Worm (Caenorhabditis elegans) whole organism, L1 larva: Measurements from ENCODE around the gene srw-41.
"Not testable (repeated sequence)": the region's sequence is repeated elsewhere in the genome, so short reads cannot be mapped to it uniquely, and the experiment has no call there.

Experiments
- ama-1 ChIP-seq: fragments of 150-350 bp; optimal IDR thresholded peaks from 2 replicates; lab custom pipeline; 2014
- blmp-1 ChIP-seq: fragments of 150-350 bp; optimal IDR thresholded peaks from 2 replicates; lab custom pipeline; 2014; ENCODE audit warnings: missing biosample characterization, missing genetic modification characterization
- ceh-63 ChIP-seq: fragments of 200-800 bp; sonication (Bioruptor generic); optimal IDR thresholded peaks from 2 replicates; lab custom pipeline; 2018; ENCODE audit warnings: mild to moderate bottlenecking, missing genetic modification characterization, missing compliant biosample characterization
- egl-27 ChIP-seq, 2 experiments: fragments of 150-350 bp in 1 of 2; sonication (generic microtip); optimal IDR thresholded peaks; 3 replicates each; lab custom pipeline; 2017 to 2018; ENCODE audit warnings: missing biosample characterization in 2 of 2, missing genetic modification characterization in 2 of 2, missing genetic modification reagents in 2 of 2
- elt-3 ChIP-seq, 6 experiments: fragments of 150-350 bp in 1 of 6; sonication (generic microtip); optimal IDR thresholded peaks; 2 replicates each; lab custom pipeline; 2017 to 2018; ENCODE audit warnings: missing biosample characterization in 6 of 6, missing genetic modification characterization in 6 of 6, inconsistent platforms in 1 of 6
- fkh-10 ChIP-seq: sonication (generic microtip); optimal IDR thresholded peaks from 2 replicates; lab custom pipeline; 2017; ENCODE audit warnings: missing biosample characterization, missing genetic modification reagents, missing genetic modification characterization
- fkh-8 ChIP-seq: sonication (generic microtip); optimal IDR thresholded peaks from 2 replicates; lab custom pipeline; 2016; ENCODE audit warnings: mild to moderate bottlenecking, missing genetic modification characterization, missing compliant biosample characterization
- grh-1 ChIP-seq: fragments of 200-800 bp; sonication (Bioruptor generic); IDR thresholded peaks from 2 replicates; pipeline ENCODE4 v1.3.6; 2022; ENCODE audit warnings: missing genetic modification reagents, missing genetic modification characterization, missing compliant biosample characterization
- hlh-4 ChIP-seq: sonication (generic microtip); optimal IDR thresholded peaks from 2 replicates; lab custom pipeline; 2016; ENCODE audit warnings: mild to moderate bottlenecking, missing genetic modification characterization, missing compliant biosample characterization
- hpl-2 ChIP-seq: fragments of 150-350 bp; optimal IDR thresholded peaks from 2 replicates; lab custom pipeline; 2014; ENCODE audit warnings: missing biosample characterization, missing genetic modification reagents, missing genetic modification characterization
- irx-1 ChIP-seq: sonication (generic microtip); optimal IDR thresholded peaks from 2 replicates; lab custom pipeline; 2016; ENCODE audit warnings: missing genetic modification characterization, missing compliant biosample characterization
- isw-1 ChIP-seq: fragments of 200-800 bp; sonication (Bioruptor generic); IDR thresholded peaks from 2 replicates; pipeline ENCODE4 v1.3.6; 2022; ENCODE audit warnings: missing genetic modification characterization, missing compliant biosample characterization
- lin-13 ChIP-seq: fragments of 150-350 bp; optimal IDR thresholded peaks from 2 replicates; lab custom pipeline; 2014; ENCODE audit warnings: missing biosample characterization, missing genetic modification reagents, missing genetic modification characterization
- lin-39 ChIP-seq: fragments of 150-350 bp; optimal IDR thresholded peaks from 2 replicates; lab custom pipeline; 2014; ENCODE audit warnings: missing biosample characterization, missing genetic modification reagents, missing genetic modification characterization
- mab-9 ChIP-seq: fragments of 200-800 bp; sonication (Bioruptor generic); IDR thresholded peaks from 2 replicates; pipeline ENCODE4 v1.3.6; 2022; ENCODE audit warnings: missing genetic modification reagents, missing genetic modification characterization, missing compliant biosample characterization
- nhr-12 ChIP-seq: sonication (generic microtip); optimal IDR thresholded peaks from 2 replicates; lab custom pipeline; 2017; ENCODE audit warnings: missing biosample characterization, missing genetic modification characterization
- nhr-20 ChIP-seq: sonication (generic microtip); optimal IDR thresholded peaks from 2 replicates; lab custom pipeline; 2016; ENCODE audit warnings: mild to moderate bottlenecking, missing genetic modification characterization, missing compliant biosample characterization
- nhr-237 ChIP-seq: fragments of 150-350 bp; optimal IDR thresholded peaks from 2 replicates; lab custom pipeline; 2014; ENCODE audit warnings: missing biosample characterization, missing genetic modification characterization
- nhr-28 ChIP-seq: fragments of 150-350 bp; optimal IDR thresholded peaks from 2 replicates; lab custom pipeline; 2014; ENCODE audit warnings: missing biosample characterization, missing genetic modification characterization
- nhr-47 ChIP-seq: sonication (generic microtip); optimal IDR thresholded peaks from 2 replicates; lab custom pipeline; 2016; ENCODE audit warnings: mild to moderate bottlenecking, missing genetic modification characterization, moderate library complexity, missing compliant biosample characterization
- nhr-71 ChIP-seq: sonication (generic microtip); optimal IDR thresholded peaks from 2 replicates; lab custom pipeline; 2016; ENCODE audit warnings: mild to moderate bottlenecking, missing genetic modification characterization, moderate library complexity, missing compliant biosample characterization
- nhr-76 ChIP-seq: sonication (generic microtip); optimal IDR thresholded peaks from 2 replicates; lab custom pipeline; 2017; ENCODE audit warnings: missing biosample characterization, missing genetic modification characterization
- nhr-85 ChIP-seq: sonication (generic microtip); peaks from one replicate; lab custom pipeline; 2016; ENCODE audit warnings: missing genetic modification characterization, inconsistent platforms, missing compliant biosample characterization
- pax-3 ChIP-seq: fragments of 200-800 bp; sonication (Bioruptor generic); optimal IDR thresholded peaks from 2 replicates; lab custom pipeline; 2018; ENCODE audit warnings: mild to moderate bottlenecking, missing genetic modification characterization, moderate library complexity, missing compliant biosample characterization
- rnt-1 ChIP-seq: sonication (generic microtip); optimal IDR thresholded peaks from 2 replicates; lab custom pipeline; 2016; ENCODE audit warnings: mild to moderate bottlenecking, missing genetic modification characterization, moderate library complexity, missing compliant biosample characterization
- skn-1 ChIP-seq: fragments of 150-350 bp; optimal IDR thresholded peaks from 2 replicates; lab custom pipeline; 2014; ENCODE audit warnings: missing biosample characterization, missing genetic modification characterization
- snpc-4 ChIP-seq: fragments of 150-350 bp; optimal IDR thresholded peaks from 2 replicates; lab custom pipeline; 2014; ENCODE audit warnings: missing biosample characterization, missing genetic modification characterization
- snu-23 ChIP-seq: sonication (generic microtip); optimal IDR thresholded peaks from 2 replicates; lab custom pipeline; 2016; ENCODE audit warnings: missing genetic modification characterization, missing compliant biosample characterization
- sox-4 ChIP-seq: sonication (generic microtip); optimal IDR thresholded peaks from 2 replicates; lab custom pipeline; 2016; ENCODE audit warnings: missing genetic modification characterization, missing compliant biosample characterization
- sptf-1 ChIP-seq: fragments of 150-350 bp; optimal IDR thresholded peaks from 2 replicates; lab custom pipeline; 2014; ENCODE audit warnings: missing biosample characterization, missing genetic modification characterization
- sup-37 ChIP-seq: fragments of 200-800 bp; sonication (Bioruptor generic); optimal IDR thresholded peaks from 2 replicates; lab custom pipeline; 2018; ENCODE audit warnings: mild to moderate bottlenecking, missing genetic modification characterization, missing compliant biosample characterization
- swsn-7 ChIP-seq: sonication (generic microtip); optimal IDR thresholded peaks from 2 replicates; lab custom pipeline; 2016; ENCODE audit warnings: missing genetic modification characterization, missing compliant biosample characterization
- tbx-2 ChIP-seq: sonication (generic microtip); optimal IDR thresholded peaks from 2 replicates; lab custom pipeline; 2016; ENCODE audit warnings: missing genetic modification characterization, missing compliant biosample characterization
- tlp-1 ChIP-seq: fragments of 150-350 bp; optimal IDR thresholded peaks from 2 replicates; lab custom pipeline; 2014; ENCODE audit warnings: missing biosample characterization, missing genetic modification characterization
- unc-130 ChIP-seq: fragments of 150-350 bp; optimal IDR thresholded peaks from 2 replicates; lab custom pipeline; 2017; ENCODE audit warnings: missing biosample characterization, missing genetic modification characterization, inconsistent platforms
- unc-62 ChIP-seq: fragments of 150-350 bp; optimal IDR thresholded peaks from 2 replicates; lab custom pipeline; 2014; ENCODE audit warnings: missing biosample characterization, missing genetic modification reagents, missing genetic modification characterization
- unc-86 ChIP-seq: sonication (generic microtip); optimal IDR thresholded peaks from 2 replicates; lab custom pipeline; 2016; ENCODE audit warnings: missing genetic modification characterization, missing compliant biosample characterization
- xbp-1 ChIP-seq: sonication (generic microtip); optimal IDR thresholded peaks from 2 replicates; lab custom pipeline; 2016; ENCODE audit warnings: missing genetic modification characterization, missing compliant biosample characterization
- zag-1 ChIP-seq: fragments of 150-350 bp; optimal IDR thresholded peaks from 2 replicates; lab custom pipeline; 2014; ENCODE audit warnings: missing biosample characterization, missing genetic modification characterization

The srw-41 gene

ce11 chrV:16697178-16697577, at the start of gene srw-41:
srw-41 (plus strand) TSS chrV:16697478.
- TF ChIP-seq lin-39 (tag; lab: Kevin White, UChicago) (no peak), xbp-1 (tag; lab: Kevin White, UChicago) (no peak), grh-1 (GFP tag; lab: Robert Waterston, UW) (no peak), blmp-1 (no peak), isw-1 (GFP tag; lab: Robert Waterston, UW) (no peak)

ce11 chrV:16648317-16649018, 48.8 kb upstream of the srw-41 start, which contains the start of gene W06G6.20:
W06G6.20 (minus strand) TSS chrV:16648367.
- no peak for TF ChIP-seq nhr-20
- peak; percentile 6 for TF ChIP-seq nhr-85 (tag; lab: Kevin White, UChicago)
- no peak for TF ChIP-seq skn-1 (tag; lab: Kevin White, UChicago)

DNA sequence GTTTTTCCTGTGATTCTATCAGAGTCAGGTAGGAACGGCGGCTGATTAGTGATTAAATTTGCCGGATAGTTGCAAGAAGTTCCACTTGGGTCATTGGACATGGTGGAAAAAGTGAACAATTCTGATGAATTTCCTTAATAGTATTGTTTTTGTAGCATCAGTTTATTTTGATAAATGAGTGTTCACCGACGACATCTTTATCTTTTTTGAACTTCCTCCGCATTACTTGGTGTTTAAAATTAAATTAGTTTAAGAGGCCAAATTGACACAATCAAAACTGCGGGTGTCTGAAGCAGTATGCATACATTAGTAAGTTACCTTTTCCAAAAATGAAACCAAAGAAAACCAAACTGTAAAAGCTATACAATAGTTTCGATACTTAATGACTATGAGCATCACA, 48.1 kb upstream of the srw-41 start, which contains the start of gene W06G6.11:
Gene W06G6.11, minus strand, starts transcription at position 101 of the 400 bp plus-strand sequence.
- TF ChIP-seq pax-3 (tag; lab: Kevin White, UChicago); nhr-85 (tag; lab: Kevin White, UChicago); mab-9 (GFP tag; lab: Robert Waterston, UW): not testable (repeated sequence)

- TF ChIP-seq snpc-4 (tag; lab: Kevin White, UChicago); hpl-2 (GFP tag; lab: Kevin White, UChicago); swsn-7 (tag; lab: Kevin White, UChicago): not testable (repeated sequence)
These were observed 43.0 kb upstream of the srw-41 start, which contains the start of gene W06G6.15 for ce11 chrV:16654242-16654641. W06G6.15 (plus strand) TSS chrV:16654542.

ce11 chrV:16660816-16661215, 36.5 kb upstream of the srw-41 start, which contains the start of gene Y70C5B.2:
Y70C5B.2 (minus strand) TSS chrV:16660916.
- TF ChIP-seq tbx-2 (tag; lab: Kevin White, UChicago); nhr-28 (tag; lab: Kevin White, UChicago); unc-130: not testable (repeated sequence)

DNA sequence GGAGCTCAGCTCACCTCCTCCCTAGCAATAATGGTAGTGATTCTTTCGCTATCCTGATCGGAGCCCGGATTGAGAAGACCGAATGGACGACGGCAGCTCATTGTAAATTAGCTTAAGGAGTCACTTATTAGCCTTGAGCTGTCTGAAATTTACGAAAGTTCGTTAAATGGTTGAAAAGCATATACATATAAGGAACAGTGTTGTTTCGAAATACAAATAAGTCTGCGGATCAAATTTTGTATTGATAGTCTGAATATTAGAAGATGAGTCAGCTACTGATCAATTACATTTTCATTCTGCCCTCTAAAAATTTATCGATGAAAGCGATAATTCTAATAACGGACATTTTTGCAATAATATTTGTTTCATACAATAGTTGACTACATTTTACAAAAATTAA, 30.6 kb upstream of the srw-41 start, which contains the start of gene F14F8.14:
Gene F14F8.14, minus strand, starts transcription at position 101 of the 400 bp plus-strand sequence.
- TF ChIP-seq fkh-8 (no peak), rnt-1 (tag; lab: Kevin White, UChicago) (no peak), hlh-4 (no peak), fkh-10 (GFP tag; lab: Kevin White, UChicago) (no peak), tlp-1 (tag; lab: Kevin White, UChicago) (no peak), zag-1 (tag; lab: Kevin White, UChicago) (no peak), nhr-237 (tag; lab: Kevin White, UChicago) (no peak), egl-27 (tag; optimal IDR thresholded peaks at IDR 0.05; lab: Kevin White, UChicago) (no peak), irx-1 (tag; lab: Kevin White, UChicago) (no peak), nhr-12 (tag; lab: Kevin White, UChicago) (no peak)

- TF ChIP-seq sup-37 (no peak), nhr-76 (tag; lab: Kevin White, UChicago) (no peak), nhr-47 (tag; lab: Kevin White, UChicago) (no peak), snu-23 (no peak), sox-4 (no peak), elt-3 (tag; optimal IDR thresholded peaks at IDR 0.05; lab: Kevin White, UChicago) (no peak), ama-1 (lab: Kevin White, UChicago) (no peak), lin-13 (GFP tag; lab: Kevin White, UChicago) (no peak), nhr-71 (tag; lab: Kevin White, UChicago) (no peak), grh-1 (GFP tag; lab: Robert Waterston, UW) (no peak), unc-62 (GFP tag; lab: Kevin White, UChicago) (no peak), nhr-237 (tag; lab: Kevin White, UChicago) (no peak), rnt-1 (tag; lab: Kevin White, UChicago) (no peak), nhr-20 (no peak), mab-9 (GFP tag; lab: Robert Waterston, UW) (no peak), sptf-1 (tag; lab: Kevin White, UChicago) (no peak), nhr-28 (tag; lab: Kevin White, UChicago) (no peak), irx-1 (tag; lab: Kevin White, UChicago) (no peak), unc-86 (tag; lab: Kevin White, UChicago) (no peak), ceh-63 (GFP tag; lab: Kevin White, UChicago) (no peak)
These were observed 28.8 kb upstream of the srw-41 start, which contains the start of gene F14F8.9 for ce11 chrV:16668473-16668872. F14F8.9 (minus strand) TSS chrV:16668573.
